Worm (Caenorhabditis elegans) whole organism, midembryonic: Measurements from ENCODE around the gene C15F1.2.

Experiments
- T22C8.4 ChIP-seq: fragments of 200-800 bp; sonication (Bioruptor generic); IDR thresholded peaks from 2 replicates; pipeline ENCODE4 v1.3.6; 2022; ENCODE audit warnings: missing genetic modification characterization, missing compliant biosample characterization
- cog-1 ChIP-seq: sonication (generic microtip); optimal IDR thresholded peaks from 2 replicates; lab custom pipeline; 2016; ENCODE audit warnings: missing genetic modification characterization, missing compliant biosample characterization
- flt-1 ChIP-seq: fragments of 200-800 bp; sonication (Bioruptor generic); IDR thresholded peaks from 2 replicates; pipeline ENCODE4 v1.3.6; 2022; ENCODE audit warnings: missing genetic modification characterization, missing compliant biosample characterization
- klf-2 ChIP-seq: fragments of 200-800 bp; sonication (Bioruptor generic); conservative IDR thresholded peaks from 2 replicates; pipeline ENCODE4 v1.3.6; 2022; ENCODE audit warnings: missing genetic modification reagents, missing genetic modification characterization, missing compliant biosample characterization
- med-1 ChIP-seq: sonication (generic microtip); optimal IDR thresholded peaks from 2 replicates; lab custom pipeline; 2017; ENCODE audit warnings: missing genetic modification characterization, mild to moderate bottlenecking, missing compliant biosample characterization, antibody characterized with exemption, missing genetic modification reagents; ENCODE audit not compliant: insufficient read depth
- ref-1 ChIP-seq: fragments of 200-800 bp; sonication (Bioruptor generic); conservative IDR thresholded peaks from 2 replicates; pipeline ENCODE4 v1.3.6; 2022; ENCODE audit warnings: missing genetic modification reagents, missing genetic modification characterization, missing compliant biosample characterization
- tab-1 ChIP-seq: fragments of 200-800 bp; sonication (Bioruptor generic); IDR thresholded peaks from 2 replicates; pipeline ENCODE4 v1.3.6; 2022; ENCODE audit warnings: missing genetic modification characterization, missing compliant biosample characterization
- ztf-23 ChIP-seq: fragments of 200-800 bp; sonication (Bioruptor generic); IDR thresholded peaks from 2 replicates; pipeline ENCODE4 v1.3.6; 2022; ENCODE audit warnings: missing genetic modification reagents, missing genetic modification characterization, missing compliant biosample characterization
- ztf-29 ChIP-seq: fragments of 200-800 bp; sonication (Bioruptor generic); IDR thresholded peaks from 2 replicates; pipeline ENCODE4 v1.3.6; 2022; ENCODE audit warnings: missing genetic modification reagents, missing genetic modification characterization, missing compliant biosample characterization

Gene C15F1.2

ce11 chrII:6979646-6980045 is at the start of gene C15F1.2:
C15F1.2 (plus strand) TSS chrII:6979953.
- TF ChIP-seq cog-1 (no peak), tab-1 (GFP tag; lab: Robert Waterston, UW) (no peak), T22C8.4 (no peak), ztf-29 (GFP tag; lab: Robert Waterston, UW) (no peak), klf-2 (GFP tag; lab: Robert Waterston, UW) (no peak), med-1 (GFP tag; lab: Kevin White, UChicago) (no peak), ztf-23 (GFP tag; lab: Robert Waterston, UW) (no peak), ref-1 (no peak), flt-1 (GFP tag; lab: Robert Waterston, UW) (no peak)

- TF ChIP-seq flt-1 (GFP tag; lab: Robert Waterston, UW) = no peak
- TF ChIP-seq ref-1 = no peak
- TF ChIP-seq ztf-29 (GFP tag; lab: Robert Waterston, UW) = no peak
- TF ChIP-seq T22C8.4 = no peak
- no peak for TF ChIP-seq ztf-23 (GFP tag; lab: Robert Waterston, UW)
- no peak for TF ChIP-seq klf-2 (GFP tag; lab: Robert Waterston, UW)
- no peak for TF ChIP-seq cog-1
- no peak for TF ChIP-seq tab-1 (GFP tag; lab: Robert Waterston, UW)
- TF ChIP-seq med-1 (GFP tag; lab: Kevin White, UChicago) = no peak
Measured at ce11 chrII:6930072-6930471, 49.7 kb upstream of the C15F1.2 start.

DNA sequence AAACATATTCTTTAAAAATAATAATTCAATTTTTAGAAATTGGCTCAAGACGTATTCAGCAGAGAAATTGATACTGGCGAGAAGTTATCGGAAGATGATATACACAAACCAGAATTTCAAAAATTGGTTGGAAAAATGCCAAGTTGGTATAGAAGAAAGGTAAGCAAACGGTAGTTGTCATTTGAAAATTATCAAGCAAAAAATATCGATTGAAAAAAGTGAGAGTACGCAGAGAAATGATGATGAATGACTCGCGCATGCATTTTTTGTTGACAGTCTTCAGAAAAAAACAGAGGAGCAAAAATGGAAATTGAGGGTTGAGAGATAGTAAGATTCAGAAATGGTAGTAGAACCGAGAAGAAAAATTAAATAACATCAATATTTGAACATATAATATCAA is 46.8 kb upstream of the C15F1.2 start:
- TF ChIP-seq ztf-29 (GFP tag; lab: Robert Waterston, UW) = no peak
- TF ChIP-seq ref-1 = no peak
- TF ChIP-seq flt-1 (GFP tag; lab: Robert Waterston, UW) = no peak
- TF ChIP-seq klf-2 (GFP tag; lab: Robert Waterston, UW) = no peak
- no peak for TF ChIP-seq tab-1 (GFP tag; lab: Robert Waterston, UW)
- no peak for TF ChIP-seq cog-1
- no peak for TF ChIP-seq T22C8.4
- no peak for TF ChIP-seq ztf-23 (GFP tag; lab: Robert Waterston, UW)
- no peak for TF ChIP-seq med-1 (GFP tag; lab: Kevin White, UChicago)

ce11 chrII:6934729-6935128 is 45.0 kb upstream of the C15F1.2 start:
- no peak for TF ChIP-seq med-1 (GFP tag; lab: Kevin White, UChicago)
- no peak for TF ChIP-seq klf-2 (GFP tag; lab: Robert Waterston, UW)
- TF ChIP-seq ztf-29 (GFP tag; lab: Robert Waterston, UW) = no peak
- TF ChIP-seq ztf-23 (GFP tag; lab: Robert Waterston, UW) = no peak
- no peak; the same call in 1 of the 2 replicates for TF ChIP-seq T22C8.4
- TF ChIP-seq flt-1 (GFP tag; lab: Robert Waterston, UW) = no peak
- TF ChIP-seq ref-1 = no peak
- no peak for TF ChIP-seq cog-1
- TF ChIP-seq tab-1 (GFP tag; lab: Robert Waterston, UW) = no peak

DNA sequence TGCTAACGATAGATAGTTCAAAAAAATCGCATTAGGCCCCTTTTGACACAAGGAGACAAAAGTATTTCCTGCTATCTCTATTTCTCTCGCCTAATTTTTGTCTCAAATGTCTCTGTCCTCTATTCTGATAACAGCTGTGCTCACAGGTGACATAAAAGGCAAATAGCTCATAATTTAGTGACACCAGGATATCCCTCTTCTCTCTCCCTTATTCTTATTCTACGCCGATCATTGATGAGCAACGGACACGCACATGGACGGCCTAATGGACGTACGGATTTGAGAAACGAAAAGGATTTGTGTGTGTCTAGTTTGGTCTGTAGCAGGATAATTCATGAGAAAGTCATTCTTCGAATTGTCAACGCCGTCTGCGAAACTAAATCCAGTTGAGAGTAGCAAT is 43.8 kb upstream of the C15F1.2 start:
- TF ChIP-seq ztf-23 (GFP tag; lab: Robert Waterston, UW) (no peak), med-1 (GFP tag; lab: Kevin White, UChicago) (no peak), klf-2 (GFP tag; lab: Robert Waterston, UW) (no peak), flt-1 (GFP tag; lab: Robert Waterston, UW) (no peak), tab-1 (GFP tag; lab: Robert Waterston, UW) (no peak), cog-1 (no peak), ztf-29 (GFP tag; lab: Robert Waterston, UW) (no peak), ref-1 (no peak), T22C8.4 (no peak)

DNA sequence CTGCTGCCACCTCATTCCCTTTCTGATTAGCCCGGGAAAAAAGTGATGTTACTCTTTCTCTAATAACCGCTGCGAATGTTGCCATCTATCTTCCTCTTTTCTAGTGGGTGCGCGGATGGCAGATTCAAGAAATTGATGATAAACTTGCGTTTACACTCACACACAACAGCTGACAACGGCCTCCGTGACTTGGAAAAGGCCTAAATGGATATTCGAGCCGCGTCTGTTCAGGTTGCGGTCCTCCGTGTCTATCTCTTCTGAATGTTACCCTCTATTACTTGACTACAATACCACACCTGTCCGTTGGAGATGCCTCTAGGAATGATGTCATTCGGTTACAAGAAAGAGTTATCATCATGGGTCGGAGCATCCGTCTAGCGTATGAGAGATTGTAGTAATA is 43.2 kb upstream of the C15F1.2 start:
- TF ChIP-seq ztf-23 (GFP tag; lab: Robert Waterston, UW) (no peak), ztf-29 (GFP tag; lab: Robert Waterston, UW) (no peak), cog-1 (no peak), tab-1 (GFP tag; lab: Robert Waterston, UW) (no peak), klf-2 (GFP tag; lab: Robert Waterston, UW) (no peak), ref-1 (no peak), T22C8.4 (no peak), flt-1 (GFP tag; lab: Robert Waterston, UW) (no peak), med-1 (GFP tag; lab: Kevin White, UChicago) (no peak)

- peak; percentile 9 for TF ChIP-seq med-1 (GFP tag; lab: Kevin White, UChicago)
- TF ChIP-seq ztf-23 (GFP tag; lab: Robert Waterston, UW) = no peak
- no peak for TF ChIP-seq ref-1
Measured at ce11 chrII:6937057-6937456, 42.7 kb upstream of the C15F1.2 start.

- 0 out of 2 replicates have a peak, but pooled peaks have one; percentile 7 for TF ChIP-seq flt-1 (GFP tag; lab: Robert Waterston, UW)
- TF ChIP-seq ref-1 = no peak
- TF ChIP-seq klf-2 (GFP tag; lab: Robert Waterston, UW) = no peak
- TF ChIP-seq tab-1 (GFP tag; lab: Robert Waterston, UW) = peak; percentile 38; the same call in 1 of the 2 replicates
- no peak for TF ChIP-seq cog-1
- TF ChIP-seq T22C8.4 = no peak
- TF ChIP-seq ztf-29 (GFP tag; lab: Robert Waterston, UW) = no peak
- TF ChIP-seq ztf-23 (GFP tag; lab: Robert Waterston, UW) = no peak
Measured at ce11 chrII:6939873-6940272, 39.9 kb upstream of the C15F1.2 start.

ce11 chrII:6940726-6941230 is 39.0 kb upstream of the C15F1.2 start:
- no peak for TF ChIP-seq med-1 (GFP tag; lab: Kevin White, UChicago)
- TF ChIP-seq ref-1 = no peak
- TF ChIP-seq tab-1 (GFP tag; lab: Robert Waterston, UW) = no peak
- no peak for TF ChIP-seq ztf-29 (GFP tag; lab: Robert Waterston, UW)
- TF ChIP-seq klf-2 (GFP tag; lab: Robert Waterston, UW) = no peak

DNA sequence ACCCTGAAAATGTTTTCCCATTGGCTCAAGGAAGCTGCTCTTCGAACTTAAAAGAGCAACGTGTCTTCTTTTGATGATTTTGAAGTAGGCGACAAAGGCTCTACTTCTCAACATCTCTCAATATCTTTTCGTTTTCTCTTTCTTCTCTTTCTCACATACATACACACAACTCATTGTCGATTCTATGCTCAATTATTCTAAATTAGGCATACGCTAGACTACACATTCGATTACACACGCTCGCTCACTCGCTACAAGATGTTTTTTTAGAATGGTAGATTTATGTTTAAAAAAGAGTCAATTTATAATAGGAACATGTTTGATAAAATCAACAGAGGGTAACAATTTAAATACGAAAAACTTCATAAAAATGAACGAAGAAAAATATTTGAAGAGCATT is 38.2 kb upstream of the C15F1.2 start:
- TF ChIP-seq tab-1 (GFP tag; lab: Robert Waterston, UW) = no peak
- TF ChIP-seq ztf-23 (GFP tag; lab: Robert Waterston, UW) = no peak
- TF ChIP-seq flt-1 (GFP tag; lab: Robert Waterston, UW) = no peak
